Worm (Caenorhabditis elegans) whole organism, L2 larva: ENCODE measurements around the gene cyp-25A6.

Source experiments
- ZK546.5 ChIP-seq: sonication (generic microtip); optimal IDR thresholded peaks from 2 replicates; lab custom pipeline; 2017; ENCODE audit warnings: missing biosample characterization, missing genetic modification characterization
- ama-1 ChIP-seq: fragments of 150-350 bp; optimal IDR thresholded peaks from 2 replicates; lab custom pipeline; 2018; ENCODE audit warnings: inconsistent platforms
- blmp-1 ChIP-seq: sonication (generic microtip); optimal IDR thresholded peaks from 2 replicates; lab custom pipeline; 2017; ENCODE audit warnings: missing genetic modification characterization, mild to moderate bottlenecking, missing compliant biosample characterization, antibody characterized with exemption, moderate library complexity; ENCODE audit not compliant: insufficient read depth
- egl-27 ChIP-seq: sonication (generic microtip); optimal IDR thresholded peaks from 3 replicates; lab custom pipeline; 2017; ENCODE audit warnings: missing biosample characterization, missing genetic modification reagents, missing genetic modification characterization
- gmeb-1 ChIP-seq: fragments of 150-350 bp; optimal IDR thresholded peaks from 2 replicates; lab custom pipeline; 2014; ENCODE audit warnings: missing biosample characterization, missing genetic modification characterization
- lin-13 ChIP-seq: fragments of 150-350 bp; optimal IDR thresholded peaks from 2 replicates; lab custom pipeline; 2014; ENCODE audit warnings: missing biosample characterization, missing genetic modification reagents, missing genetic modification characterization
- lsy-2 ChIP-seq, 2 experiments: fragments of 150-350 bp in 1 of 2; sonication (generic microtip) in 1 of 2; optimal IDR thresholded peaks; 2 replicates each; lab custom pipeline; 2014 to 2017; ENCODE audit warnings: missing biosample characterization in 2 of 2, missing genetic modification characterization in 2 of 2
- mbf-1 ChIP-seq: sonication (generic microtip); optimal IDR thresholded peaks from 2 replicates; lab custom pipeline; 2017; ENCODE audit warnings: missing biosample characterization, missing genetic modification characterization
- mdl-1 ChIP-seq, 2 experiments: fragments of 150-350 bp in 1 of 2; sonication (generic microtip) in 1 of 2; optimal IDR thresholded peaks; 2 replicates each; lab custom pipeline; 2017; ENCODE audit warnings: missing biosample characterization in 2 of 2, missing genetic modification characterization in 2 of 2
- ztf-11 ChIP-seq: sonication (generic microtip); optimal IDR thresholded peaks from 2 replicates; lab custom pipeline; 2017; ENCODE audit warnings: missing biosample characterization, missing genetic modification characterization

DNA sequence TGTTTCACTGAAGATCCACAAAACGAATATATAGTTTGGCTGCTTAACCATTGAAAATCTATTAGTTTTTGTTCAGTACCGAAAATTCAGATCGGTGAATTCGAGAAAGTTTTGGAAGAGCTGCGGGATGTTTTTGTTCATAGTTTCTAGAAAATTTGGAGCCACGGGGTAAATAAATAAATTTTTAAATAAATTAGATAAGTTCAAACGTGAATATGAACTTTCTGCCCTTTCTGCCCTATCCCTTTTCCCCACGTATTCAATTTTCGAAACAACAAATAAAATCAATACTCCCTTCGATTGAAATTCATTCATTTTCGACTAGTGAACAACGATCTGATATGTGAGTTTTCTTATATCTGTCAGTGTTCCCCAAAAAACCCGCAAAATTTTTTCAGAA lies 35.1 kb upstream of the cyp-25A6 start, which contains the start of gene scrm-5:
- TF ChIP-seq ama-1 (lab: Kevin White, UChicago) (no peak), blmp-1 (tag; lab: Kevin White, UChicago) (no peak), ztf-11 (tag; lab: Kevin White, UChicago) (no peak), egl-27 (no peak), ZK546.5 (no peak), lin-13 (GFP tag; lab: Kevin White, UChicago) (no peak), mbf-1 (tag; lab: Kevin White, UChicago) (no peak), mdl-1 (tag; optimal IDR thresholded peaks at IDR 0.05; lab: Kevin White, UChicago) (no peak), lsy-2 (tag; optimal IDR thresholded peaks at IDR 0.05; lab: Kevin White, UChicago) (no peak), gmeb-1 (tag; lab: Kevin White, UChicago) (no peak)
